Worm (Caenorhabditis elegans) whole organism, L3 larva: ENCODE measurements around the gene Y62H9A.7.

Experiments used
- R02D3.7 ChIP-seq: fragments of 150-350 bp; optimal IDR thresholded peaks from 2 replicates; lab custom pipeline; 2014; ENCODE audit warnings: missing biosample characterization, missing genetic modification characterization
- daf-12 ChIP-seq: fragments of 150-350 bp; optimal IDR thresholded peaks from 2 replicates; lab custom pipeline; 2014; ENCODE audit warnings: missing biosample characterization, missing genetic modification reagents, missing genetic modification characterization
- fkh-10 ChIP-seq: sonication (generic microtip); optimal IDR thresholded peaks from 2 replicates; lab custom pipeline; 2017; ENCODE audit warnings: missing biosample characterization, missing genetic modification reagents, missing genetic modification characterization
- hmg-11 ChIP-seq: sonication (generic microtip); optimal IDR thresholded peaks from 2 replicates; lab custom pipeline; 2016; ENCODE audit warnings: missing genetic modification characterization, missing compliant biosample characterization
- lin-39 ChIP-seq: fragments of 150-350 bp; optimal IDR thresholded peaks from 2 replicates; lab custom pipeline; 2018; ENCODE audit warnings: missing biosample characterization, missing genetic modification reagents, missing genetic modification characterization
- mdl-1 ChIP-seq: fragments of 150-350 bp; optimal IDR thresholded peaks from 2 replicates; lab custom pipeline; 2014; ENCODE audit warnings: missing biosample characterization, missing genetic modification characterization
- nfya-1 ChIP-seq: sonication (generic microtip); optimal IDR thresholded peaks from 2 replicates; lab custom pipeline; 2017; ENCODE audit warnings: missing genetic modification characterization, mild to moderate bottlenecking, missing compliant biosample characterization, antibody characterized with exemption, moderate library complexity; ENCODE audit not compliant: insufficient read depth
- nhr-12 ChIP-seq: fragments of 150-350 bp; optimal IDR thresholded peaks from 2 replicates; lab custom pipeline; 2014; ENCODE audit warnings: missing biosample characterization, missing genetic modification characterization
- nhr-25 ChIP-seq: sonication (generic microtip); optimal IDR thresholded peaks from 2 replicates; lab custom pipeline; 2017; ENCODE audit warnings: missing biosample characterization, missing genetic modification characterization
- nhr-76 ChIP-seq: fragments of 150-350 bp; sonication (generic microtip); optimal IDR thresholded peaks from 5 replicates; lab custom pipeline; 2014; ENCODE audit warnings: missing biosample characterization, missing genetic modification characterization
- nhr-77 ChIP-seq: fragments of 150-350 bp; optimal IDR thresholded peaks from 2 replicates; lab custom pipeline; 2014; ENCODE audit warnings: missing biosample characterization, missing genetic modification characterization
- pha-4 ChIP-seq: fragments of 150-350 bp; optimal IDR thresholded peaks from 2 replicates; lab custom pipeline; 2014; ENCODE audit warnings: missing biosample characterization, missing genetic modification reagents, missing genetic modification characterization
- snpc-4 ChIP-seq: fragments of 150-350 bp; optimal IDR thresholded peaks from 2 replicates; lab custom pipeline; 2014; ENCODE audit warnings: missing biosample characterization, missing genetic modification characterization
- tbx-2 ChIP-seq: sonication (generic microtip); optimal IDR thresholded peaks from 2 replicates; lab custom pipeline; 2016; ENCODE audit warnings: mild to moderate bottlenecking, missing genetic modification characterization, missing compliant biosample characterization

DNA sequence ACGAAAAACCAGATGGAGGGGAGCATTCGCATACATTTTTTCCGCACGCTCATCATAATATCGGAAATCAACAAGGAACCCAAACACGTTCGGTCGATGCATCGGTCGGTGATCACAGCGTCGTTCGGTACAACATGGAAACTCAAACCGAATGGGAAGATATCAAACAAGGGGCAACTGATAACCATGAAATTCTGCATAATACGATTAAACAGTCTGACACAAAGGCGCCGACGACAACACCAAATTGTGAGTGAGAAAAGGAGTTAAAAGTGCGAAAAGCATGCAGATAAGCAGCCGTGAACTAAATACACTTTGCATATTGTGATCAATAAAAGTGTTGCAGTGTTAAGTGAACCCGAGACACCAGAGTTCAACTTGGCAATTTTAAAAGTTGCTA is 39.8 kb upstream of the Y62H9A.7 start:
- TF ChIP-seq daf-12 (no peak), nhr-12 (tag; lab: Kevin White, UChicago) (no peak), nhr-76 (tag; lab: Kevin White, UChicago) (no peak), tbx-2 (tag; lab: Kevin White, UChicago) (no peak), pha-4 (no peak), nfya-1 (tag; lab: Kevin White, UChicago) (no peak), nhr-25 (no peak), lin-39 (tag; lab: Kevin White, UChicago) (no peak), nhr-77 (no peak), hmg-11 (tag; lab: Kevin White, UChicago) (no peak), fkh-10 (GFP tag; lab: Kevin White, UChicago) (no peak), R02D3.7 (tag; lab: Kevin White, UChicago) (no peak), snpc-4 (tag; lab: Kevin White, UChicago) (no peak), mdl-1 (tag; lab: Kevin White, UChicago) (no peak)
